Fruit fly (Drosophila melanogaster): ENCODE data around the gene CG12170.
A peak's percentile ranks its signal among the peaks of the same experiment; 100 is the strongest.

The CG12170 gene

DNA sequence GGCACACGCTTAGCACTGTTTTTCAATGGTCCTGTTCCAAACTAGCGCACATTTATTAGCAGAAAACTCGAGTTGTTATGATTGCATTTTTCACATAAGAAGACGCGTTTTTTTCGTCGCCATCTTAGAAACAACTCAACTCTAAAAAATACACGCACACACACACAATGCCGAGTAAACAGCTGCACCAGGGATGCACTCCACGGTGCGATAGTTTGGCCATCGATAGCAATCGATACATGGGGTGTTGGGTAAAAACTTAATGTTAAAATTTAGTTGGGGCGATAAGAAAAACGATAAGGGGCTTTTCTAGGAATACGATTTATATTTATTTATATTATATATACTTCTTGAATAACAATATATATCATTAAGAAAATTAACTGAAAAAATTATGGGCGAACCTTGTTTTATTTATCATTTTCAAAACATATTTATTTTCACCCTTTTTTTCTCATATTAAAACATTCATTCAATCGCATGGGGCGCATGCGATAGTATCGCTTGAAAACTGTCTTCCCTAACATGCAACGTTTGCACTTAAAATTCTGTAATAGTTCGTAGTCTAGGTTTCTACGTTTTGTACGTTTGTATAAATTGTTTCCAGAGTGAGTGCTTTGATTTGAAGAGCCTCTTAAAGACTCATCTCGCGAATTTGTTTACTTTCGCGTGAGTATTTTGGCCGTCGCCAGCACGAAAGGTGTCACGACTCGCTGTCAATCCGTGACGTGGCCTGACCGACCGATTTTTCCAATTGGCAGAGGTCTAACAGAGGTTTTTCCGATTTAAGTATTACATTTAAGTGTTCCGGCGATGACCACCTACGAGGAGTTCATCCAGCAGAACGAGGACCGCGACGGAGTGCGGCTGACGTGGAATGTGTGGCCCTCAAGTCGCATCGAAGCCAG lies 11.8 kb downstream of the CG12170 start, which contains the start of the genes MTA1-like and Sec23 (continued):
- TF ChIP-seq fkh (GFP tag; optimal IDR thresholded peaks at IDR 0.05): peak; percentile 91
- no peak for TF ChIP-seq CG9139 (GFP tag; optimal IDR thresholded peaks at IDR 0.05)
- TF ChIP-seq Ets96B (tag; optimal IDR thresholded peaks at IDR 0.05): peak; percentile 44
- TF ChIP-seq Hr4 (GFP tag; optimal IDR thresholded peaks at IDR 0.05): peak; percentile 61
- peak; percentile 34 for TF ChIP-seq net (GFP tag; optimal IDR thresholded peaks at IDR 0.05)
- TF ChIP-seq CG11902 (GFP tag; optimal IDR thresholded peaks at IDR 0.05): peak; percentile 49
- TF ChIP-seq achi (GFP tag; optimal IDR thresholded peaks at IDR 0.05): peak; percentile 63
- TF ChIP-seq CG6854 (GFP tag; optimal IDR thresholded peaks at IDR 0.05): peak; percentile 12
- TF ChIP-seq CG15336 (GFP tag; IDR thresholded peaks at IDR 0.05): no peak
- TF ChIP-seq Met (GFP tag; optimal IDR thresholded peaks at IDR 0.05): peak; percentile 44

DNA sequence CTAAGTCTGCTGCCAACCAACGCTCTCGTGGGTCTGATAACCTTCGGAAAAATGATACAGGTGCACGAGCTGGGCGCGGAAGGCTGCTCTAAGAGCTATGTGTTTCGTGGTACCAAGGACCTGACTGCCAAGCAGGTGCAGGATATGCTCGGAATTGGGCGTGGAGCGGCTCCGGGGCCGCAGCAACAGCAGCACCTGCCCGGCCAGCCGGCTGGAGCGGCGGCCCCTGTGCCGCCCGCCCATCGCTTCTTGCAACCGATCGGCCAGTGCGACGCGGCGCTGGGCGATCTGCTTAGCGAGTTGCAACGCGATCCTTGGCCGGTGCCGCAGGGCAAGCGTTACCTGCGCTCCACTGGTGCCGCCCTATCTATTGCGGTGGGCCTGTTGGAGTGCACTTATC lies 12.9 kb downstream of the CG12170 start:
- TF ChIP-seq CG10669 (GFP tag; optimal IDR thresholded peaks at IDR 0.05) (no peak), CG11902 (GFP tag; optimal IDR thresholded peaks at IDR 0.05) (no peak), Eip75B (GFP tag; optimal IDR thresholded peaks at IDR 0.05) (no peak), CG8632 (GFP tag; optimal IDR thresholded peaks at IDR 0.05) (no peak), CG8319 (GFP tag; optimal IDR thresholded peaks at IDR 0.05) (no peak), Met (GFP tag; optimal IDR thresholded peaks at IDR 0.05) (no peak), CG11762 (GFP tag; optimal IDR thresholded peaks at IDR 0.05; ENCODE audit: insufficient read depth) (no peak), Gug (GFP tag; IDR thresholded peaks at IDR 0.05) (no peak), CG3032 (tag; optimal IDR thresholded peaks at IDR 0.05) (no peak), CG8119 (GFP tag; IDR thresholded peaks at IDR 0.05) (no peak), topi (GFP tag; optimal IDR thresholded peaks at IDR 0.05) (no peak), fd59A (GFP tag; optimal IDR thresholded peaks at IDR 0.05) (no peak), CG1621 (tag; optimal IDR thresholded peaks at IDR 0.05) (no peak), CG11294 (GFP tag; IDR thresholded peaks at IDR 0.05) (no peak), Blimp-1 (GFP tag; optimal IDR thresholded peaks at IDR 0.05) (no peak), eg (GFP tag; IDR thresholded peaks at IDR 0.05) (no peak), salr (GFP tag; optimal IDR thresholded peaks at IDR 0.05) (no peak), esn (GFP tag; optimal IDR thresholded peaks at IDR 0.05) (no peak)

DNA sequence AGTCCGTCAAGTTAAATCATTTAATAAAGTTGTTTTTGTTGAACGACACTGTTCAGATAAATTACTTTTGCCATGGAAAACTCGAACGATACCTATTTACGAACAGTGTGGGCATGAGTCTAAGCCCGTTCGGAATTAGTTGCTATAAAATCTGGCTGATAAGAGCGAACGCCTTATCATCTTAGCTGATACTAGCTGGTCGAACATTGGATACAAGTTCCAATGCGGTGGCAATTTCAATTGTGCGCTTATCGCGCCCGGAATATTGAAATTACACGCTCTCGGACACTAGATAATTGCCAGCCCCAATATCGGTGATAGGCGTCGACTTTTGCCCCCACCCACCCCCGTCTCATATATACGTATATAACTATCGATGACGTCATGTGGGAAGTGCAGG lies 16.9 kb downstream of the CG12170 start:
- TF ChIP-seq vri (GFP tag; optimal IDR thresholded peaks at IDR 0.05) (no peak), CG11294 (GFP tag; IDR thresholded peaks at IDR 0.05) (no peak), salr (GFP tag; optimal IDR thresholded peaks at IDR 0.05) (no peak), esn (GFP tag; optimal IDR thresholded peaks at IDR 0.05) (no peak), Ets21C (GFP tag; optimal IDR thresholded peaks at IDR 0.05) (no peak), CG4318 (GFP tag; optimal IDR thresholded peaks at IDR 0.05) (no peak), CG10631 (GFP tag; optimal IDR thresholded peaks at IDR 0.05) (no peak), Smox (GFP tag; optimal IDR thresholded peaks at IDR 0.05) (no peak), OdsH (GFP tag; optimal IDR thresholded peaks at IDR 0.05) (no peak), CG9139 (GFP tag; optimal IDR thresholded peaks at IDR 0.05) (no peak), svp (GFP tag) (no peak), ss (GFP tag; optimal IDR thresholded peaks at IDR 0.05) (no peak), Hr4 (GFP tag; optimal IDR thresholded peaks at IDR 0.05) (no peak), Hr38 (GFP tag; optimal IDR thresholded peaks at IDR 0.05) (no peak), CG31627 (GFP tag; optimal IDR thresholded peaks at IDR 0.05) (no peak), CG3032 (tag; optimal IDR thresholded peaks at IDR 0.05) (no peak), acj6 (GFP tag; optimal IDR thresholded peaks at IDR 0.05) (no peak), fkh (GFP tag; optimal IDR thresholded peaks at IDR 0.05) (no peak), Eip93F (GFP tag; optimal IDR thresholded peaks at IDR 0.05) (no peak)

Measured in whole organism, prepupa.